In genomic region chr3R:21808622-21809347, dm6 we compare ENCODE assay signal across 1 fruit fly cellular context.
TF ChIP-seq lines count a peak whose summit lies in the region.

No protein-coding gene starts in this region.

TF ChIP-seq in whole organism, embryonic, 481 proteins besides CTCF, POLR2A, EP300 and RAD21 (continued from another document and continues in another):
- no peak for TF ChIP-seq prd (optimal IDR thresholded peaks at IDR 0.05; lab: Kevin White, UChicago)
- no peak for TF ChIP-seq prd (GFP tag; IDR thresholded peaks at IDR 0.05; lab: Robert Waterston, UW)
- TF ChIP-seq crc (GFP tag; optimal IDR thresholded peaks at IDR 0.05; lab: Kevin White, UChicago) = no peak
- no peak for TF ChIP-seq zen (tag; optimal IDR thresholded peaks at IDR 0.05; lab: Kevin White, UChicago)
- TF ChIP-seq ssp (GFP tag; IDR thresholded peaks at IDR 0.05; lab: Robert Waterston, UW) = no peak
- no peak for TF ChIP-seq CG2129 (GFP tag; IDR thresholded peaks at IDR 0.05; lab: Robert Waterston, UW; ENCODE audit: partially characterized antibody)
- TF ChIP-seq CG14441 (GFP tag; IDR thresholded peaks at IDR 0.05; lab: Robert Waterston, UW) = no peak
- TF ChIP-seq CG3838 (GFP tag; optimal IDR thresholded peaks at IDR 0.05; lab: Kevin White, UChicago) = no peak
- no peak for TF ChIP-seq Mad (GFP tag; optimal IDR thresholded peaks at IDR 0.05; lab: Kevin White, UChicago)
- no peak for TF ChIP-seq CG12942 (GFP tag; optimal IDR thresholded peaks at IDR 0.05; lab: Kevin White, UChicago)
- TF ChIP-seq CG32532 (GFP tag; IDR thresholded peaks at IDR 0.05; lab: Robert Waterston, UW) = no peak
- no peak for TF ChIP-seq HmgZ (tag; optimal IDR thresholded peaks at IDR 0.05; lab: Kevin White, UChicago)
- no peak for TF ChIP-seq D (optimal IDR thresholded peaks at IDR 0.05; lab: Kevin White, UChicago)
- no peak for TF ChIP-seq D (GFP tag; optimal IDR thresholded peaks at IDR 0.05; lab: Kevin White, UChicago)
- TF ChIP-seq CG10267 (tag; optimal IDR thresholded peaks at IDR 0.05; lab: Kevin White, UChicago) = no peak
- TF ChIP-seq Opbp (GFP tag; IDR thresholded peaks at IDR 0.05; lab: Robert Waterston, UW; ENCODE audit: partially characterized antibody) = no peak
- no peak for TF ChIP-seq Dfd (GFP tag; optimal IDR thresholded peaks at IDR 0.05; lab: Kevin White, UChicago)
- TF ChIP-seq HLH4C (GFP tag; IDR thresholded peaks at IDR 0.05; lab: Robert Waterston, UW; ENCODE audit: partially characterized antibody) = no peak
- no peak for TF ChIP-seq Fer2 (tag; optimal IDR thresholded peaks at IDR 0.05; lab: Kevin White, UChicago)
- peak; percentile 22 for TF ChIP-seq HLH54F (GFP tag; optimal IDR thresholded peaks at IDR 0.05; lab: Kevin White, UChicago)
- no peak for TF ChIP-seq sima (GFP tag; optimal IDR thresholded peaks at IDR 0.05; lab: Kevin White, UChicago)
- TF ChIP-seq CG4854 (GFP tag; optimal IDR thresholded peaks at IDR 0.05; lab: Kevin White, UChicago) = no peak
- peak; percentile 13 for TF ChIP-seq sens (GFP tag; lab: Kevin White, UChicago)
- no peak for TF ChIP-seq Nf-YB (GFP tag; optimal IDR thresholded peaks at IDR 0.05; lab: Kevin White, UChicago)
- no peak for TF ChIP-seq sna (GFP tag; IDR thresholded peaks at IDR 0.05; lab: Robert Waterston, UW; ENCODE audit: partially characterized antibody)
- TF ChIP-seq row (GFP tag; IDR thresholded peaks at IDR 0.05; lab: Robert Waterston, UW) = peak; percentile 46
- TF ChIP-seq vvl (GFP tag; IDR thresholded peaks at IDR 0.05; lab: Robert Waterston, UW) = no peak
- TF ChIP-seq Hand (GFP tag; optimal IDR thresholded peaks at IDR 0.05; lab: Kevin White, UChicago) = peak; percentile 31
- TF ChIP-seq dysf (GFP tag; IDR thresholded peaks at IDR 0.05; lab: Robert Waterston, UW) = 0 out of 3 replicates have a peak, but pooled peaks have one; percentile 26
- TF ChIP-seq pum (GFP tag; optimal IDR thresholded peaks at IDR 0.05; lab: Kevin White, UChicago) = no peak
- no peak for TF ChIP-seq pros (GFP tag; optimal IDR thresholded peaks at IDR 0.05; lab: Kevin White, UChicago)
- TF ChIP-seq CG3065 (GFP tag; optimal IDR thresholded peaks at IDR 0.05; lab: Kevin White, UChicago) = no peak
- no peak for TF ChIP-seq CG11695 (GFP tag; IDR thresholded peaks at IDR 0.05; lab: Robert Waterston, UW)
- no peak for TF ChIP-seq CG1792 (GFP tag; optimal IDR thresholded peaks at IDR 0.05; lab: Kevin White, UChicago)
- no peak for TF ChIP-seq E2f1 (GFP tag; IDR thresholded peaks at IDR 0.05; lab: Robert Waterston, UW)
- TF ChIP-seq pzg (GFP tag; optimal IDR thresholded peaks at IDR 0.05; lab: Kevin White, UChicago) = no peak
- TF ChIP-seq cad (GFP tag; optimal IDR thresholded peaks at IDR 0.05; lab: Kevin White, UChicago) = no peak
- TF ChIP-seq CG18764 (GFP tag; optimal IDR thresholded peaks at IDR 0.05; lab: Kevin White, UChicago) = no peak
- TF ChIP-seq corto (GFP tag; optimal IDR thresholded peaks at IDR 0.05; lab: Kevin White, UChicago) = no peak
- TF ChIP-seq CG8281 (tag; optimal IDR thresholded peaks at IDR 0.05; lab: Kevin White, UChicago) = no peak
- no peak for TF ChIP-seq tin (GFP tag; optimal IDR thresholded peaks at IDR 0.05; lab: Kevin White, UChicago)
- no peak for TF ChIP-seq ab (GFP tag; optimal IDR thresholded peaks at IDR 0.05; lab: Kevin White, UChicago)
- no peak for TF ChIP-seq sisA (GFP tag; IDR thresholded peaks at IDR 0.05; lab: Robert Waterston, UW)
- no peak for TF ChIP-seq rib (GFP tag; IDR thresholded peaks at IDR 0.05; lab: Robert Waterston, UW)
- peak; percentile 88 for TF ChIP-seq Adf1 (GFP tag; IDR thresholded peaks at IDR 0.05; lab: Robert Waterston, UW)
- no peak for TF ChIP-seq ara (GFP tag; IDR thresholded peaks at IDR 0.05; lab: Robert Waterston, UW)
- TF ChIP-seq NC2β (GFP tag; optimal IDR thresholded peaks at IDR 0.05; lab: Kevin White, UChicago) = no peak
- TF ChIP-seq CG7271 (tag; optimal IDR thresholded peaks at IDR 0.05; lab: Kevin White, UChicago) = no peak
- peak; percentile 8 for TF ChIP-seq Sox100B (GFP tag; optimal IDR thresholded peaks at IDR 0.05; lab: Kevin White, UChicago)
- no peak for TF ChIP-seq CG8089 (GFP tag; optimal IDR thresholded peaks at IDR 0.05; lab: Kevin White, UChicago)
- TF ChIP-seq twi (tag; optimal IDR thresholded peaks at IDR 0.05; lab: Kevin White, UChicago) = no peak
- no peak for TF ChIP-seq Sry-β (GFP tag; optimal IDR thresholded peaks at IDR 0.05; lab: Kevin White, UChicago)
- TF ChIP-seq CG13624 (GFP tag; optimal IDR thresholded peaks at IDR 0.05; lab: Kevin White, UChicago) = no peak
- TF ChIP-seq CG17328 (GFP tag; IDR thresholded peaks at IDR 0.05; lab: Robert Waterston, UW) = no peak
- no peak for TF ChIP-seq CG11247 (GFP tag; IDR thresholded peaks at IDR 0.05; lab: Robert Waterston, UW)
- peak; percentile 6 for TF ChIP-seq Hsf (GFP tag; optimal IDR thresholded peaks at IDR 0.05; lab: Kevin White, UChicago)
- no peak for TF ChIP-seq CG1603 (tag; optimal IDR thresholded peaks at IDR 0.05; lab: Kevin White, UChicago)
- TF ChIP-seq CG9817 (tag; optimal IDR thresholded peaks at IDR 0.05; lab: Kevin White, UChicago) = no peak
- TF ChIP-seq D19A (tag; optimal IDR thresholded peaks at IDR 0.05; lab: Kevin White, UChicago) = no peak
- no peak for TF ChIP-seq ase (GFP tag; IDR thresholded peaks at IDR 0.05; lab: Robert Waterston, UW)
- TF ChIP-seq CG2875 (GFP tag; optimal IDR thresholded peaks at IDR 0.05; lab: Kevin White, UChicago) = no peak
- TF ChIP-seq pan (optimal IDR thresholded peaks at IDR 0.05; lab: Kevin White, UChicago) = no peak
- TF ChIP-seq pan (GFP tag; optimal IDR thresholded peaks at IDR 0.05 in 1 of 2, IDR thresholded peaks at IDR 0.05 in 1 of 2) = peak in 1 of 2 experiments; percentile 24
- no peak for TF ChIP-seq Deaf1 (tag; optimal IDR thresholded peaks at IDR 0.05; lab: Kevin White, UChicago)
- TF ChIP-seq crp (GFP tag; optimal IDR thresholded peaks at IDR 0.05; lab: Kevin White, UChicago) = no peak
- TF ChIP-seq slp2 (GFP tag; optimal IDR thresholded peaks at IDR 0.05; lab: Kevin White, UChicago) = no peak
- TF ChIP-seq CG4730 (GFP tag; IDR thresholded peaks at IDR 0.05; lab: Robert Waterston, UW) = no peak
- TF ChIP-seq CG6254 (GFP tag; optimal IDR thresholded peaks at IDR 0.05; lab: Kevin White, UChicago) = no peak
- no peak for TF ChIP-seq MTF-1 (GFP tag; optimal IDR thresholded peaks at IDR 0.05; lab: Kevin White, UChicago; ENCODE audit: borderline replicate concordance)
- peak; percentile 6 for TF ChIP-seq CG9437 (GFP tag; optimal IDR thresholded peaks at IDR 0.05; lab: Kevin White, UChicago)
- TF ChIP-seq disco-r (GFP tag; optimal IDR thresholded peaks at IDR 0.05; lab: Kevin White, UChicago) = no peak
- no peak for TF ChIP-seq danr (GFP tag; IDR thresholded peaks at IDR 0.05; lab: Robert Waterston, UW)
- TF ChIP-seq Dad (GFP tag; optimal IDR thresholded peaks at IDR 0.05; lab: Kevin White, UChicago) = no peak
- TF ChIP-seq CG10462 (GFP tag; optimal IDR thresholded peaks at IDR 0.05; lab: Kevin White, UChicago) = no peak
- peak; percentile 50 for TF ChIP-seq CG2120 (GFP tag; optimal IDR thresholded peaks at IDR 0.05; lab: Kevin White, UChicago)
- TF ChIP-seq Trl (optimal IDR thresholded peaks at IDR 0.05; lab: Kevin White, UChicago) = peak; percentile 57 to 64
- TF ChIP-seq Trl (GFP tag; optimal IDR thresholded peaks at IDR 0.05; lab: Kevin White, UChicago) = no peak
- no peak for TF ChIP-seq hb (GFP tag; IDR thresholded peaks at IDR 0.05; lab: Robert Waterston, UW; ENCODE audit: partially characterized antibody)
- TF ChIP-seq CG10431 (GFP tag; optimal IDR thresholded peaks at IDR 0.05; lab: Kevin White, UChicago) = no peak
- no peak for TF ChIP-seq CG5953 (GFP tag; IDR thresholded peaks at IDR 0.05; lab: Robert Waterston, UW)
- no peak for TF ChIP-seq Taf1 (GFP tag; IDR thresholded peaks at IDR 0.05; lab: Robert Waterston, UW)
- no peak for TF ChIP-seq nerfin-2 (GFP tag; IDR thresholded peaks at IDR 0.05; lab: Robert Waterston, UW; ENCODE audit: partially characterized antibody)
- no peak for TF ChIP-seq C15 (GFP tag; IDR thresholded peaks at IDR 0.05; lab: Robert Waterston, UW)
- TF ChIP-seq insv (GFP tag; optimal IDR thresholded peaks at IDR 0.05; lab: Kevin White, UChicago) = no peak
- TF ChIP-seq CG6854 (GFP tag; optimal IDR thresholded peaks at IDR 0.05; lab: Kevin White, UChicago) = no peak
- TF ChIP-seq CG13287 (GFP tag; IDR thresholded peaks at IDR 0.05; lab: Robert Waterston, UW; ENCODE audit: partially characterized antibody) = no peak
- no peak for TF ChIP-seq CG17829 (tag; optimal IDR thresholded peaks at IDR 0.05; lab: Kevin White, UChicago)
- TF ChIP-seq Bteb2 (GFP tag; optimal IDR thresholded peaks at IDR 0.05; lab: Kevin White, UChicago) = no peak
- 0 out of 2 replicates have a peak, but pooled peaks have one; percentile 18 for TF ChIP-seq CG7372 (GFP tag; IDR thresholded peaks at IDR 0.05; lab: Robert Waterston, UW)
- TF ChIP-seq CG7786 (GFP tag; optimal IDR thresholded peaks at IDR 0.05; lab: Kevin White, UChicago) = no peak
- peak; percentile 48 for TF ChIP-seq gem (tag; optimal IDR thresholded peaks at IDR 0.05; lab: Kevin White, UChicago)
- TF ChIP-seq CG17568 (GFP tag; optimal IDR thresholded peaks at IDR 0.05; lab: Kevin White, UChicago) = no peak
- TF ChIP-seq CG13123 (GFP tag; optimal IDR thresholded peaks at IDR 0.05; lab: Kevin White, UChicago) = no peak
- TF ChIP-seq psq (GFP tag; optimal IDR thresholded peaks at IDR 0.05; lab: Kevin White, UChicago) = no peak
- TF ChIP-seq Xbp1 (GFP tag; optimal IDR thresholded peaks at IDR 0.05; lab: Kevin White, UChicago) = no peak
- TF ChIP-seq TFAM (GFP tag; optimal IDR thresholded peaks at IDR 0.05; lab: Kevin White, UChicago) = no peak
- no peak for TF ChIP-seq CG14710 (tag; optimal IDR thresholded peaks at IDR 0.05; lab: Kevin White, UChicago)
- TF ChIP-seq HLH3B (GFP tag; IDR thresholded peaks at IDR 0.05; lab: Robert Waterston, UW) = no peak
- TF ChIP-seq shn (GFP tag; optimal IDR thresholded peaks at IDR 0.05; lab: Kevin White, UChicago) = no peak
- no peak for TF ChIP-seq maf-S (GFP tag; optimal IDR thresholded peaks at IDR 0.05; lab: Kevin White, UChicago)
- no peak for TF ChIP-seq ftz-f1 (GFP tag; optimal IDR thresholded peaks at IDR 0.05; lab: Kevin White, UChicago)
- no peak for TF ChIP-seq CG9215 (GFP tag; IDR thresholded peaks at IDR 0.05; lab: Robert Waterston, UW)
- TF ChIP-seq eve (GFP tag; optimal IDR thresholded peaks at IDR 0.05; lab: Kevin White, UChicago) = no peak
- no peak for TF ChIP-seq CHES-1-like (GFP tag; optimal IDR thresholded peaks at IDR 0.05; lab: Kevin White, UChicago)
- no peak for TF ChIP-seq CG1647 (GFP tag; optimal IDR thresholded peaks at IDR 0.05; lab: Kevin White, UChicago)
- peak; percentile 24 for TF ChIP-seq CG2712 (tag; optimal IDR thresholded peaks at IDR 0.05; lab: Kevin White, UChicago)
- TF ChIP-seq CG8290 (GFP tag; optimal IDR thresholded peaks at IDR 0.05; lab: Kevin White, UChicago) = no peak
- no peak for TF ChIP-seq CG8290 (tag; optimal IDR thresholded peaks at IDR 0.05; lab: Kevin White, UChicago)
- no peak for TF ChIP-seq Hr78 (GFP tag; optimal IDR thresholded peaks at IDR 0.05; lab: Kevin White, UChicago)
- no peak for TF ChIP-seq Atf3 (GFP tag; optimal IDR thresholded peaks at IDR 0.05; lab: Kevin White, UChicago)
- TF ChIP-seq gfzf (GFP tag; optimal IDR thresholded peaks at IDR 0.05; lab: Kevin White, UChicago) = no peak
- peak; percentile 4 for TF ChIP-seq CG12659 (GFP tag; optimal IDR thresholded peaks at IDR 0.05; lab: Kevin White, UChicago)
- TF ChIP-seq CG9932 (GFP tag; IDR thresholded peaks at IDR 0.05; lab: Robert Waterston, UW) = no peak
- TF ChIP-seq kni (GFP tag; optimal IDR thresholded peaks at IDR 0.05; lab: Kevin White, UChicago) = no peak
- TF ChIP-seq Atf-2 (GFP tag; optimal IDR thresholded peaks at IDR 0.05; lab: Kevin White, UChicago) = no peak
- TF ChIP-seq btn (GFP tag; optimal IDR thresholded peaks at IDR 0.05; lab: Kevin White, UChicago) = no peak
- no peak for TF ChIP-seq CG10366 (GFP tag; IDR thresholded peaks at IDR 0.05; lab: Robert Waterston, UW)
- TF ChIP-seq Mes4 (GFP tag; optimal IDR thresholded peaks at IDR 0.05; lab: Kevin White, UChicago) = no peak
- TF ChIP-seq Neu2 (GFP tag; optimal IDR thresholded peaks at IDR 0.05; lab: Kevin White, UChicago; ENCODE audit: borderline replicate concordance) = no peak
- TF ChIP-seq schlank (tag; optimal IDR thresholded peaks at IDR 0.05; lab: Kevin White, UChicago) = no peak
- TF ChIP-seq inv (GFP tag; IDR thresholded peaks at IDR 0.05; lab: Robert Waterston, UW; ENCODE audit: partially characterized antibody) = no peak
- no peak for TF ChIP-seq CG12104 (GFP tag; optimal IDR thresholded peaks at IDR 0.05; lab: Kevin White, UChicago)
- no peak for TF ChIP-seq Dref (GFP tag; IDR thresholded peaks at IDR 0.05; lab: Robert Waterston, UW)
- TF ChIP-seq CG10565 (GFP tag; optimal IDR thresholded peaks at IDR 0.05; lab: Kevin White, UChicago) = no peak
- peak; percentile 11 for TF ChIP-seq tio (GFP tag; optimal IDR thresholded peaks at IDR 0.05; lab: Kevin White, UChicago)
- no peak for TF ChIP-seq nerfin-1 (tag; optimal IDR thresholded peaks at IDR 0.05; lab: Kevin White, UChicago)
- no peak for TF ChIP-seq CG10959 (GFP tag; IDR thresholded peaks at IDR 0.05; lab: Robert Waterston, UW)
- TF ChIP-seq stwl (tag; optimal IDR thresholded peaks at IDR 0.05; lab: Kevin White, UChicago) = no peak
- TF ChIP-seq ewg (GFP tag; optimal IDR thresholded peaks at IDR 0.05; lab: Kevin White, UChicago) = peak; percentile 67
- TF ChIP-seq CG9876 (GFP tag; optimal IDR thresholded peaks at IDR 0.05; lab: Kevin White, UChicago) = no peak
- TF ChIP-seq CG11093 (GFP tag; IDR thresholded peaks at IDR 0.05; lab: Robert Waterston, UW) = no peak
- no peak for TF ChIP-seq BEAF-32 (GFP tag; optimal IDR thresholded peaks at IDR 0.05; lab: Kevin White, UChicago)
- TF ChIP-seq Jarid2 (GFP tag; optimal IDR thresholded peaks at IDR 0.05; lab: Kevin White, UChicago) = peak; percentile 45
- peak; percentile 59 for TF ChIP-seq sd (tag; optimal IDR thresholded peaks at IDR 0.05; lab: Kevin White, UChicago)
- no peak for TF ChIP-seq CG10543 (GFP tag; optimal IDR thresholded peaks at IDR 0.05; lab: Kevin White, UChicago)
- no peak for TF ChIP-seq bsh (GFP tag; optimal IDR thresholded peaks at IDR 0.05; lab: Kevin White, UChicago)
- no peak for TF ChIP-seq run (tag; optimal IDR thresholded peaks at IDR 0.05; lab: Kevin White, UChicago)
- no peak for TF ChIP-seq CG3726 (GFP tag; IDR thresholded peaks at IDR 0.05; lab: Robert Waterston, UW)
- no peak for TF ChIP-seq CG12769 (tag; optimal IDR thresholded peaks at IDR 0.05; lab: Kevin White, UChicago)
- no peak for TF ChIP-seq CG4707 (GFP tag; optimal IDR thresholded peaks at IDR 0.05; lab: Kevin White, UChicago)
